Worm (Caenorhabditis elegans) whole organism, late embryonic: ENCODE results near the gene K05G3.1.

Experiments
- C08G9.2 ChIP-seq: sonication (generic microtip); optimal IDR thresholded peaks from 2 replicates; lab custom pipeline; 2016; ENCODE audit warnings: mild to moderate bottlenecking, missing genetic modification characterization, moderate library complexity, missing compliant biosample characterization
- K02D7.2 ChIP-seq: sonication (generic microtip); optimal IDR thresholded peaks from 2 replicates; lab custom pipeline; 2017; ENCODE audit warnings: mild to moderate bottlenecking, missing genetic modification characterization, missing compliant biosample characterization
- K09A11.1 ChIP-seq: sonication (generic microtip); optimal IDR thresholded peaks from 2 replicates; lab custom pipeline; 2017; ENCODE audit warnings: antibody characterized with exemption, mild to moderate bottlenecking, missing genetic modification characterization, missing compliant biosample characterization; ENCODE audit not compliant: insufficient read depth
- T23F11.4 ChIP-seq: fragments of 200-800 bp; sonication (Bioruptor generic); optimal IDR thresholded peaks from 2 replicates; lab custom pipeline; 2018; ENCODE audit warnings: mild to moderate bottlenecking, missing genetic modification characterization, missing compliant biosample characterization
- Y22D7AL.16 ChIP-seq: sonication (generic microtip); optimal IDR thresholded peaks from 2 replicates; lab custom pipeline; 2016; ENCODE audit warnings: missing genetic modification characterization, missing compliant biosample characterization
- ahr-1 ChIP-seq: sonication (generic microtip); optimal IDR thresholded peaks from 2 replicates; lab custom pipeline; 2016; ENCODE audit warnings: missing genetic modification characterization, missing compliant biosample characterization
- ama-1 ChIP-seq: fragments of 150-350 bp; optimal IDR thresholded peaks from 2 replicates; lab custom pipeline; 2014
- ceh-18 ChIP-seq: sonication (generic microtip); optimal IDR thresholded peaks from 2 replicates; lab custom pipeline; 2016; ENCODE audit warnings: missing genetic modification characterization, missing compliant biosample characterization
- ceh-19 ChIP-seq: fragments of 200-800 bp; sonication (Bioruptor generic); optimal IDR thresholded peaks from 2 replicates; lab custom pipeline; 2018; ENCODE audit warnings: mild to moderate bottlenecking, missing genetic modification characterization, missing compliant biosample characterization
- ceh-30 ChIP-seq: fragments of 150-350 bp; optimal IDR thresholded peaks from 2 replicates; lab custom pipeline; 2014; ENCODE audit warnings: missing biosample characterization, missing genetic modification characterization
- ceh-31 ChIP-seq: sonication (generic microtip); optimal IDR thresholded peaks from 2 replicates; lab custom pipeline; 2016; ENCODE audit warnings: missing genetic modification characterization, missing compliant biosample characterization
- ceh-34 ChIP-seq: sonication (generic microtip); optimal IDR thresholded peaks from 2 replicates; lab custom pipeline; 2016; ENCODE audit warnings: mild to moderate bottlenecking, missing genetic modification characterization, missing compliant biosample characterization
- ceh-48 ChIP-seq: sonication (generic microtip); optimal IDR thresholded peaks from 2 replicates; lab custom pipeline; 2016; ENCODE audit warnings: missing genetic modification characterization, inconsistent platforms, missing compliant biosample characterization
- che-1 ChIP-seq: sonication (generic microtip); optimal IDR thresholded peaks from 2 replicates; lab custom pipeline; 2016; ENCODE audit warnings: mild to moderate bottlenecking, missing genetic modification characterization, missing compliant biosample characterization
- elt-2 ChIP-seq: sonication (generic microtip); optimal IDR thresholded peaks from 2 replicates; lab custom pipeline; 2016; ENCODE audit warnings: missing genetic modification reagents, missing genetic modification characterization, missing compliant biosample characterization
- elt-4 ChIP-seq: sonication (generic microtip); optimal IDR thresholded peaks from 2 replicates; lab custom pipeline; 2016; ENCODE audit warnings: missing genetic modification characterization, missing compliant biosample characterization
- ets-4 ChIP-seq: sonication (generic microtip); optimal IDR thresholded peaks from 2 replicates; lab custom pipeline; 2016; ENCODE audit warnings: missing genetic modification characterization, missing compliant biosample characterization
- hlh-30 ChIP-seq: sonication (generic microtip); optimal IDR thresholded peaks from 2 replicates; lab custom pipeline; 2017; ENCODE audit warnings: antibody characterized with exemption, missing genetic modification characterization, missing compliant biosample characterization; ENCODE audit not compliant: insufficient read depth
- hlh-6 ChIP-seq: sonication (generic microtip); optimal IDR thresholded peaks from 2 replicates; lab custom pipeline; 2016; ENCODE audit warnings: missing genotype, missing genetic modification characterization, missing compliant biosample characterization
- mec-3 ChIP-seq: sonication (generic microtip); optimal IDR thresholded peaks from 2 replicates; lab custom pipeline; 2016; ENCODE audit warnings: borderline replicate concordance, missing genetic modification characterization, missing compliant biosample characterization
- nfya-1 ChIP-seq: sonication (generic microtip); optimal IDR thresholded peaks from 2 replicates; lab custom pipeline; 2017; ENCODE audit warnings: missing genetic modification characterization, mild to moderate bottlenecking, missing compliant biosample characterization, antibody characterized with exemption, moderate library complexity
- nhr-11 ChIP-seq: fragments of 150-350 bp; optimal IDR thresholded peaks from 2 replicates; lab custom pipeline; 2014; ENCODE audit warnings: missing biosample characterization, missing genetic modification characterization
- nhr-232 ChIP-seq: sonication (generic microtip); optimal IDR thresholded peaks from 2 replicates; lab custom pipeline; 2016; ENCODE audit warnings: missing genetic modification characterization, missing compliant biosample characterization
- npax-4 ChIP-seq: sonication (generic microtip); optimal IDR thresholded peaks from 2 replicates; lab custom pipeline; 2016; ENCODE audit warnings: missing genetic modification characterization, missing compliant biosample characterization
- pag-3 ChIP-seq: sonication (generic microtip); optimal IDR thresholded peaks from 2 replicates; lab custom pipeline; 2016; ENCODE audit warnings: missing compliant biosample characterization, missing genetic modification characterization, borderline replicate concordance
- pat-9 ChIP-seq: fragments of 200-800 bp; sonication (Bioruptor generic); optimal IDR thresholded peaks from 2 replicates; lab custom pipeline; 2018; ENCODE audit warnings: mild to moderate bottlenecking, missing genetic modification characterization, moderate library complexity, missing compliant biosample characterization
- pax-1 ChIP-seq: fragments of 150-350 bp; optimal IDR thresholded peaks from 2 replicates; lab custom pipeline; 2014; ENCODE audit warnings: missing biosample characterization, missing genetic modification characterization
- pha-2 ChIP-seq: sonication (generic microtip); optimal IDR thresholded peaks from 2 replicates; lab custom pipeline; 2017; ENCODE audit warnings: mild to moderate bottlenecking, missing genetic modification characterization, missing compliant biosample characterization
- pros-1 ChIP-seq: fragments of 150-350 bp; optimal IDR thresholded peaks from 2 replicates; lab custom pipeline; 2014; ENCODE audit warnings: missing biosample characterization, missing genetic modification reagents, missing genetic modification characterization
- ref-2 ChIP-seq: sonication (generic microtip); optimal IDR thresholded peaks from 2 replicates; lab custom pipeline; 2016; ENCODE audit warnings: missing genetic modification characterization, missing compliant biosample characterization
- sox-4 ChIP-seq: sonication (generic microtip); optimal IDR thresholded peaks from 2 replicates; lab custom pipeline; 2017; ENCODE audit warnings: mild to moderate bottlenecking, missing genetic modification characterization, inconsistent platforms, missing compliant biosample characterization
- syd-9 ChIP-seq: sonication (generic microtip); optimal IDR thresholded peaks from 2 replicates; lab custom pipeline; 2016; ENCODE audit warnings: mild to moderate bottlenecking, missing genetic modification characterization, moderate library complexity, missing compliant biosample characterization
- tbx-2 ChIP-seq: sonication (generic microtip); optimal IDR thresholded peaks from 2 replicates; lab custom pipeline; 2016; ENCODE audit warnings: missing genetic modification characterization, missing compliant biosample characterization
- tbx-7 ChIP-seq: sonication (generic microtip); optimal IDR thresholded peaks from 2 replicates; lab custom pipeline; 2016; ENCODE audit warnings: missing genotype, missing genetic modification characterization, missing compliant biosample characterization
- unc-3 ChIP-seq, 2 experiments: fragments of 200-800 bp in 1 of 2; sonication (Bioruptor generic) in 1 of 2; sonication (generic microtip) in 1 of 2; conservative IDR thresholded peaks in 1 of 2; optimal IDR thresholded peaks in 1 of 2; 2 replicates each; pipeline versions ENCODE4 v1.3.6 to Lab custom; 2016 to 2022; ENCODE audit warnings: missing compliant biosample characterization in 2 of 2, missing genetic modification characterization in 2 of 2, missing genetic modification reagents in 1 of 2
- unc-42 ChIP-seq: sonication (generic microtip); optimal IDR thresholded peaks from 2 replicates; lab custom pipeline; 2016; ENCODE audit warnings: missing genotype, missing genetic modification characterization, missing compliant biosample characterization
- unc-55 ChIP-seq: sonication (generic microtip); optimal IDR thresholded peaks from 2 replicates; lab custom pipeline; 2017; ENCODE audit warnings: missing biosample characterization, missing genetic modification reagents, missing genetic modification characterization
- zip-5 ChIP-seq: sonication (generic microtip); optimal IDR thresholded peaks from 2 replicates; lab custom pipeline; 2016; ENCODE audit warnings: missing genetic modification characterization, missing compliant biosample characterization

K05G3.1 gene

DNA sequence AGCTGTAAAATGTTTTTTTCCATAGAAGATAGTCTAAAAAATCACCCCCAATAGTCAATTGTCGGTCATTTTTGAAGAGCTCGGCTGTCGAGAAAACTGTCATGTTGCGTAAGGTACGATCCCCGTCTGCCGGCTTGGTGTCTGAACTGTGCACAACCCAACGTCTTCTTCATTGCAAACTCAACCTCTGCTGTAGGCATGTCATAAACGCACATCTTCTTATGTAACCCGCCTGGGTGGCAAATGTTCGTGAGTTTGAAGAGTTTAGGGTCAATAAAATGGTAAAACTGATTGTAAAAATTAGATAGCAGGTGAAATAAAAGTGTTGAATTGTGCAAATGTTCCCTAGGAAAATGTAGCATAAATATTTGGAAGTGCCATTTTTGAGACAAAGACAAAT is 23.2 kb downstream of the K05G3.1 start:
- no peak for TF ChIP-seq ahr-1 (tag; lab: Kevin White, UChicago)
- no peak for TF ChIP-seq sox-4 (tag; lab: Kevin White, UChicago)
- no peak for TF ChIP-seq syd-9 (tag; lab: Kevin White, UChicago)
- no peak for TF ChIP-seq ceh-31 (tag; lab: Kevin White, UChicago)
- no peak for TF ChIP-seq pax-1 (tag; lab: Kevin White, UChicago)
- no peak for TF ChIP-seq nfya-1
- TF ChIP-seq ceh-30 (tag; lab: Kevin White, UChicago): no peak
- no peak for TF ChIP-seq ceh-18 (tag; lab: Kevin White, UChicago)
- no peak for TF ChIP-seq ref-2 (tag; lab: Kevin White, UChicago)
- TF ChIP-seq hlh-6 (tag; lab: Kevin White, UChicago): no peak
- no peak for TF ChIP-seq Y22D7AL.16 (tag; lab: Kevin White, UChicago)
- TF ChIP-seq nhr-232 (tag; lab: Kevin White, UChicago): no peak
- no peak for TF ChIP-seq unc-3 (GFP tag; conservative IDR thresholded peaks at IDR 0.05; lab: Robert Waterston, UW)
- no peak for TF ChIP-seq unc-3 (tag; optimal IDR thresholded peaks at IDR 0.05; lab: Kevin White, UChicago)
- no peak for TF ChIP-seq mec-3 (tag; lab: Kevin White, UChicago)
- no peak for TF ChIP-seq ceh-34 (tag; lab: Kevin White, UChicago)
- TF ChIP-seq pros-1 (tag; lab: Kevin White, UChicago): no peak
- TF ChIP-seq pag-3 (tag; lab: Kevin White, UChicago): no peak
- TF ChIP-seq zip-5 (tag; lab: Kevin White, UChicago): no peak
- no peak for TF ChIP-seq ceh-19

DNA sequence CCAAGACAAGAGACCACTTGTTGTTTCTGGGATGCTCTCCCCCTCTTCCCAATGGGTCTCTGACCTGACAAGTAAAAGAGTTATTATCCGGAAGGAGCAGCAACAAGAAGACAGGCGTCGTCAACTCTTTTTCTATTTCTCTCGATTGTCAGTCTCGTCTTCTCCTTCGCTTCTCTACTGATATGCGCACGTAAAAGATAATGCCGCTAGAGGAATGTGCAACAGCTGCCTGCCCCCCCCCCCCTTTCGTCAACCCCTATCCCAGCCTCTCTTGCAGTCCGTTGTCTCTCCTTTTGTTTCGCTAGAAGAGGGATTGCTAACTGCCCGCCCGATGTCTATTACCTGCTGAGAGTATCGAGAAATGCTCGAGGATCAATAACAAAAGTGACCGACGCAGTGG is 24.5 kb downstream of the K05G3.1 start:
- TF ChIP-seq pat-9 (peak; percentile 60), tbx-7 (tag; lab: Kevin White, UChicago) (no peak), unc-42 (tag; lab: Kevin White, UChicago) (no peak), C08G9.2 (tag; lab: Kevin White, UChicago) (no peak), hlh-30 (tag; lab: Kevin White, UChicago) (no peak), elt-2 (tag; lab: Kevin White, UChicago) (no peak), ets-4 (tag; lab: Kevin White, UChicago) (no peak), unc-55 (GFP tag; lab: Kevin White, UChicago) (peak; percentile 52), K09A11.1 (tag; lab: Kevin White, UChicago) (no peak), ceh-48 (tag; lab: Kevin White, UChicago) (no peak), tbx-2 (tag; lab: Kevin White, UChicago) (no peak), ama-1 (lab: Kevin White, UChicago) (no peak), ceh-19 (no peak), nhr-11 (tag; lab: Kevin White, UChicago) (no peak), che-1 (no peak), nhr-232 (tag; lab: Kevin White, UChicago) (no peak), ceh-34 (tag; lab: Kevin White, UChicago) (peak; percentile 28), ceh-18 (tag; lab: Kevin White, UChicago) (peak; percentile 60), npax-4 (tag; lab: Kevin White, UChicago) (no peak)

ce11 chrX:16527815-16528214 is 26.7 kb downstream of the K05G3.1 start:
- TF ChIP-seq syd-9 (tag; lab: Kevin White, UChicago) (no peak), ceh-34 (tag; lab: Kevin White, UChicago) (no peak), hlh-6 (tag; lab: Kevin White, UChicago) (no peak), elt-4 (tag; lab: Kevin White, UChicago) (no peak), unc-42 (tag; lab: Kevin White, UChicago) (no peak), K02D7.2 (no peak), tbx-7 (tag; lab: Kevin White, UChicago) (no peak), pag-3 (tag; lab: Kevin White, UChicago) (no peak), pha-2 (tag; lab: Kevin White, UChicago) (no peak), elt-2 (tag; lab: Kevin White, UChicago) (no peak), T23F11.4 (GFP tag; lab: Kevin White, UChicago) (no peak)
- TF ChIP-seq, all 69 proteins: peak for 0
